Worm (Caenorhabditis elegans) whole organism, L4 larva: ENCODE measurements around the gene F54D5.3.

Source experiments
- R02D3.7 ChIP-seq: fragments of 150-350 bp; sonication (generic microtip); optimal IDR thresholded peaks from 3 replicates; lab custom pipeline; 2014; ENCODE audit warnings: missing biosample characterization, missing genetic modification characterization
- Y105C5A.15 ChIP-seq: fragments of 200-800 bp; sonication (Bioruptor generic); IDR thresholded peaks from 2 replicates; pipeline ENCODE4 v1.3.6; 2022; ENCODE audit warnings: missing genetic modification characterization, missing compliant biosample characterization
- Y48G9A.11 ChIP-seq: fragments of 200-800 bp; sonication (Bioruptor generic); IDR thresholded peaks from 2 replicates; pipeline ENCODE4 v1.3.6; 2022; ENCODE audit warnings: missing genetic modification reagents, missing genetic modification characterization, missing compliant biosample characterization
- Y75B8A.6 ChIP-seq: fragments of 200-800 bp; sonication (Bioruptor generic); IDR thresholded peaks from 2 replicates; pipeline ENCODE4 v1.3.6; 2022; ENCODE audit warnings: missing genetic modification reagents, missing genetic modification characterization, missing compliant biosample characterization
- ZK337.2 ChIP-seq: fragments of 200-800 bp; sonication (Bioruptor generic); IDR thresholded peaks from 2 replicates; pipeline ENCODE4 v1.3.6; 2022; ENCODE audit warnings: missing genetic modification reagents, missing genetic modification characterization, missing compliant biosample characterization
- ceh-44 ChIP-seq: fragments of 200-800 bp; sonication (Bioruptor generic); IDR thresholded peaks from 2 replicates; pipeline ENCODE4 v1.3.6; 2022; ENCODE audit warnings: missing genetic modification reagents, missing genetic modification characterization, missing compliant biosample characterization
- ceh-62 ChIP-seq: sonication (generic microtip); optimal IDR thresholded peaks from 2 replicates; lab custom pipeline; 2017; ENCODE audit warnings: missing biosample characterization, missing genetic modification characterization
- daf-12 ChIP-seq: fragments of 150-350 bp; optimal IDR thresholded peaks from 2 replicates; lab custom pipeline; 2014; ENCODE audit warnings: missing biosample characterization, missing genetic modification reagents, missing genetic modification characterization
- daf-16 ChIP-seq, 3 experiments: sonication (generic microtip); optimal IDR thresholded peaks; 2 replicates each; lab custom pipeline; 2016 to 2017; ENCODE audit warnings: missing genetic modification characterization in 3 of 3, missing genetic modification reagents in 3 of 3, mild to moderate bottlenecking in 2 of 3, missing compliant biosample characterization in 2 of 3, missing biosample characterization in 1 of 3, moderate library complexity in 1 of 3
- daf-8 ChIP-seq: fragments of 200-800 bp; sonication (Bioruptor generic); IDR thresholded peaks from 2 replicates; pipeline ENCODE4 v1.3.6; 2022; ENCODE audit warnings: missing genetic modification characterization, missing compliant biosample characterization
- dmd-8 ChIP-seq: fragments of 200-800 bp; sonication (Bioruptor generic); IDR thresholded peaks from 2 replicates; pipeline ENCODE4 v1.3.6; 2022; ENCODE audit warnings: missing genetic modification characterization, missing compliant biosample characterization
- dmd-9 ChIP-seq: fragments of 200-800 bp; sonication (Bioruptor generic); IDR thresholded peaks from 2 replicates; pipeline ENCODE4 v1.3.6; 2022; ENCODE audit warnings: missing genetic modification reagents, missing genetic modification characterization, missing compliant biosample characterization
- duxl-1 ChIP-seq: sonication (generic microtip); optimal IDR thresholded peaks from 2 replicates; lab custom pipeline; 2016; ENCODE audit warnings: mild to moderate bottlenecking, missing genetic modification characterization, moderate library complexity, missing compliant biosample characterization; ENCODE audit not compliant: poor library complexity
- egl-43 ChIP-seq: fragments of 200-800 bp; sonication (Bioruptor generic); IDR thresholded peaks from 2 replicates; pipeline ENCODE4 v1.3.6; 2022; ENCODE audit warnings: missing genetic modification reagents, missing genetic modification characterization, missing compliant biosample characterization
- fkh-10 ChIP-seq: fragments of 150-350 bp; optimal IDR thresholded peaks from 2 replicates; lab custom pipeline; 2014; ENCODE audit warnings: missing biosample characterization, missing genetic modification reagents, missing genetic modification characterization
- fos-1 ChIP-seq: fragments of 150-350 bp; optimal IDR thresholded peaks from 2 replicates; lab custom pipeline; 2014; ENCODE audit warnings: missing biosample characterization, missing genetic modification characterization
- gei-8 ChIP-seq: fragments of 200-800 bp; sonication (Bioruptor generic); optimal IDR thresholded peaks from 2 replicates; lab custom pipeline; 2018; ENCODE audit warnings: mild to moderate bottlenecking, missing genetic modification characterization, missing compliant biosample characterization
- hif-1 ChIP-seq, 2 experiments: sonication (generic microtip); optimal IDR thresholded peaks; 2 replicates each; lab custom pipeline; 2016 to 2017; ENCODE audit warnings: missing compliant biosample characterization in 2 of 2, missing genetic modification characterization in 2 of 2, missing genetic modification reagents in 2 of 2, missing genotype in 2 of 2, mild to moderate bottlenecking in 1 of 2
- hlh-11 ChIP-seq: fragments of 200-800 bp; sonication (Bioruptor generic); optimal IDR thresholded peaks from 2 replicates; lab custom pipeline; 2018; ENCODE audit warnings: mild to moderate bottlenecking, missing genetic modification characterization, missing compliant biosample characterization
- hlh-30 ChIP-seq: sonication (generic microtip); optimal IDR thresholded peaks from 2 replicates; lab custom pipeline; 2017; ENCODE audit warnings: antibody characterized with exemption, mild to moderate bottlenecking, missing genetic modification characterization, missing compliant biosample characterization; ENCODE audit not compliant: insufficient read depth
- hmg-1.1 ChIP-seq: fragments of 200-800 bp; sonication (Bioruptor generic); IDR thresholded peaks from 2 replicates; pipeline ENCODE4 v1.3.6; 2022; ENCODE audit warnings: missing genetic modification reagents, missing genetic modification characterization, missing compliant biosample characterization
- jun-1 ChIP-seq: fragments of 150-350 bp; optimal IDR thresholded peaks from 2 replicates; lab custom pipeline; 2014; ENCODE audit warnings: missing biosample characterization, missing genetic modification reagents, missing genetic modification characterization
- lin-29 ChIP-seq: fragments of 200-800 bp; sonication (Bioruptor generic); IDR thresholded peaks from 2 replicates; pipeline ENCODE4 v1.3.6; 2022; ENCODE audit warnings: missing genetic modification reagents, missing genetic modification characterization, missing compliant biosample characterization
- lin-38 ChIP-seq: fragments of 200-800 bp; sonication (Bioruptor generic); IDR thresholded peaks from 2 replicates; pipeline ENCODE4 v1.3.6; 2022; ENCODE audit warnings: missing genetic modification reagents, missing genetic modification characterization, missing compliant biosample characterization
- mdl-1 ChIP-seq, 2 experiments: fragments of 150-350 bp in 1 of 2; sonication (generic microtip) in 1 of 2; optimal IDR thresholded peaks; 2 replicates each; lab custom pipeline; 2014 to 2017; ENCODE audit warnings: missing biosample characterization in 2 of 2, missing genetic modification characterization in 2 of 2
- mep-1 ChIP-seq: fragments of 150-350 bp; sonication (generic microtip); optimal IDR thresholded peaks from 3 replicates; lab custom pipeline; 2014; ENCODE audit warnings: missing biosample characterization, missing genetic modification characterization
- mes-2 ChIP-seq: sonication (generic microtip); optimal IDR thresholded peaks from 2 replicates; lab custom pipeline; 2016; ENCODE audit warnings: missing genotype, mild to moderate bottlenecking, missing genetic modification characterization, missing compliant biosample characterization; ENCODE audit not compliant: poor library complexity, severe bottlenecking
- mxl-3 ChIP-seq: fragments of 200-800 bp; sonication (Bioruptor generic); optimal IDR thresholded peaks from 2 replicates; lab custom pipeline; 2018; ENCODE audit warnings: mild to moderate bottlenecking, missing genetic modification characterization, missing compliant biosample characterization
- nhr-11 ChIP-seq: fragments of 150-350 bp; optimal IDR thresholded peaks from 2 replicates; lab custom pipeline; 2014; ENCODE audit warnings: missing biosample characterization, missing genetic modification characterization
- nhr-111 ChIP-seq: fragments of 200-800 bp; sonication (Bioruptor generic); optimal IDR thresholded peaks from 2 replicates; lab custom pipeline; 2018; ENCODE audit warnings: mild to moderate bottlenecking, missing genetic modification characterization, missing compliant biosample characterization
- nhr-237 ChIP-seq: sonication (generic microtip); optimal IDR thresholded peaks from 2 replicates; lab custom pipeline; 2017; ENCODE audit warnings: missing biosample characterization, missing genetic modification characterization
- nhr-25 ChIP-seq: sonication (generic microtip); optimal IDR thresholded peaks from 2 replicates; lab custom pipeline; 2017; ENCODE audit warnings: missing genetic modification characterization, mild to moderate bottlenecking, missing compliant biosample characterization, antibody characterized with exemption, moderate library complexity, borderline replicate concordance; ENCODE audit not compliant: insufficient read depth
- nhr-28 ChIP-seq: fragments of 150-350 bp; optimal IDR thresholded peaks from 2 replicates; lab custom pipeline; 2014; ENCODE audit warnings: missing biosample characterization, missing genetic modification characterization
- nhr-41 ChIP-seq: fragments of 200-800 bp; sonication (Bioruptor generic); IDR thresholded peaks from 2 replicates; pipeline ENCODE4 v1.3.6; 2022; ENCODE audit warnings: missing genetic modification reagents, missing genetic modification characterization, missing compliant biosample characterization
- pha-4 ChIP-seq, 2 experiments: fragments of 150-350 bp in 1 of 2; fragments of 200-800 bp in 1 of 2; sonication (Bioruptor generic) in 1 of 2; IDR thresholded peaks in 1 of 2; optimal IDR thresholded peaks in 1 of 2; 2 replicates each; pipeline versions ENCODE4 v1.3.6 to Lab custom; 2014 to 2022; ENCODE audit warnings: missing genetic modification characterization in 2 of 2, missing genetic modification reagents in 2 of 2, missing biosample characterization in 1 of 2, missing compliant biosample characterization in 1 of 2
- saeg-2 ChIP-seq: fragments of 200-800 bp; sonication (Bioruptor generic); IDR thresholded peaks from 2 replicates; pipeline ENCODE4 v1.3.6; 2022; ENCODE audit warnings: missing genetic modification reagents, missing genetic modification characterization, missing compliant biosample characterization
- set-16 ChIP-seq: fragments of 200-800 bp; sonication (Bioruptor generic); IDR thresholded peaks from 2 replicates; pipeline ENCODE4 v1.3.6; 2022; ENCODE audit warnings: missing genetic modification reagents, missing genetic modification characterization, missing compliant biosample characterization
- skn-1 ChIP-seq: fragments of 150-350 bp; optimal IDR thresholded peaks from 2 replicates; lab custom pipeline; 2014; ENCODE audit warnings: missing biosample characterization, missing genetic modification characterization
- snpc-1.2 ChIP-seq: fragments of 200-800 bp; sonication (Bioruptor generic); IDR thresholded peaks from 2 replicates; pipeline ENCODE4 v1.3.6; 2022; ENCODE audit warnings: missing genetic modification reagents, missing genetic modification characterization, missing compliant biosample characterization
- tag-97 ChIP-seq: fragments of 200-800 bp; sonication (Bioruptor generic); IDR thresholded peaks from 2 replicates; pipeline ENCODE4 v1.3.6; 2022; ENCODE audit warnings: missing genetic modification characterization, missing compliant biosample characterization
- tra-1 ChIP-seq: fragments of 200-800 bp; sonication (Bioruptor generic); IDR thresholded peaks from 2 replicates; pipeline ENCODE4 v1.3.6; 2022; ENCODE audit warnings: missing genetic modification reagents, missing genetic modification characterization, missing compliant biosample characterization
- unc-62 ChIP-seq, 3 experiments: fragments of 150-350 bp in 1 of 3; sonication (generic microtip); optimal IDR thresholded peaks in 2 of 3; peaks in 1 of 3; 1 replicate in 1 of 3; 2 replicates in 2 of 3; lab custom pipeline; 2014 to 2017; ENCODE audit warnings: missing biosample characterization in 3 of 3, missing genetic modification characterization in 3 of 3, missing genetic modification reagents in 3 of 3, missing genotype in 1 of 3
- vab-7 ChIP-seq: fragments of 200-800 bp; sonication (Bioruptor generic); IDR thresholded peaks from 2 replicates; pipeline ENCODE4 v1.3.6; 2022; ENCODE audit warnings: missing genetic modification reagents, missing genetic modification characterization, missing compliant biosample characterization
- zip-2 ChIP-seq: fragments of 150-350 bp; optimal IDR thresholded peaks from 2 replicates; lab custom pipeline; 2014; ENCODE audit warnings: missing biosample characterization, missing genetic modification characterization
- ztf-11 ChIP-seq: fragments of 150-350 bp; optimal IDR thresholded peaks from 2 replicates; lab custom pipeline; 2014; ENCODE audit warnings: missing biosample characterization, missing genetic modification characterization

F54D5.3 gene

DNA sequence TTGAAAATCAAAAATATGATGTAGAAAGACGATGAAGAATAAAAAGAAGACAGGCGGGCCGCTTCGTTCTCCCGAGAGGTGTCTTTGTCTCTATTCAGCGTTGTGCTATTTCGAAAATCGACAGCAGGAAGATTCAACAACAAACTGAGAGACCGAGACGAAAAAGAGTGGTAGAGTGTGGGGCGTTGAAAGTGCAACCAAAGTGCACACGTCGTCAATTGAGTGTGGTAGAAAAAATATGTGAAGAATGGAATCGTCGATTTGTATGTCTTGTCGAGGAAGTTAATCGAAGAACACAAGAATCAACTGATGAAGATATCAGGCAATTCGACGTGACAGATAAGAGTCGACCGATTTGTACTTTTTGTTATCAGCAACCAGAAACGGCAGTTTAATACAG is 47.6 kb downstream of the F54D5.3 start (continued):
- TF ChIP-seq mep-1 (tag; lab: Kevin White, UChicago) (peak; percentile 72), unc-62 (GFP tag; optimal IDR thresholded peaks at IDR 0.05 in 1 of 2; lab: Kevin White, UChicago) (peak in 1 of 2 experiments; percentile 57), unc-62 (tag; optimal IDR thresholded peaks at IDR 0.05; lab: Kevin White, UChicago) (peak; percentile 28), fos-1 (tag; lab: Kevin White, UChicago) (no peak), jun-1 (tag; lab: Kevin White, UChicago) (peak; percentile 20), nhr-28 (tag; lab: Kevin White, UChicago) (peak; percentile 94), zip-2 (tag; lab: Kevin White, UChicago) (no peak)

DNA sequence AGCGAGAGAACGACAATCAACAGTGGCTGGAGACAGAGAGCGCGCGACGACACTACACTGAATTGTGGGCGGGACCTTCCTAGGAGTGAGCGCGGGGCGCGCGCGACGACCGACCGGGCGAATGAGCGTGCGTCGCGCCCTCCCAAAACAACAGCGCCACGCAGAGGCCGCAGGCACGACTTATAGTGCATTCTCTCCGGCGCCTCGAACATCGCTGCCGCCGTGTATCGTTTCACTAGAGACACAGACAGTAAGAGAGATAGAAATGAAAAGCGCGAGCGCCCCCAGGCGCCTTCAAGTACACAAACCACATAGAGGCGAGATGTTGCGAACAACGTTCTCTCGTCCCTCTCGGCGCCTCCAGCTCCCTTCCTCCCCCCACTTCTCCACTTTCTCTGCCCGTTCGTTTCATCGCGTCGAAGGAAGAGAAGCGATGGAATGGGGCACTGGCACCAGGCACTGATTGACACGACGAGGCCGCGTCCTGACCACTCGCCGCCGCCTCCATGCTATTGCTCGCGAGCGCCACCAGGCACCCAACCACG is 48.4 kb downstream of the F54D5.3 start:
- TF ChIP-seq fos-1 (tag; lab: Kevin White, UChicago) = no peak
- peak; percentile 94 for TF ChIP-seq hmg-1.1 (GFP tag; lab: Robert Waterston, UW)
- 0 out of 2 replicates have a peak, but pooled peaks have one; percentile 7 for TF ChIP-seq dmd-8 (GFP tag; lab: Robert Waterston, UW)
- no peak for TF ChIP-seq Y105C5A.15 (GFP tag; lab: Robert Waterston, UW)
- no peak for TF ChIP-seq dmd-9 (GFP tag; lab: Robert Waterston, UW)
- peak; percentile 93 for TF ChIP-seq mxl-3 (GFP tag; lab: Kevin White, UChicago)
- no peak for TF ChIP-seq daf-8 (GFP tag; lab: Robert Waterston, UW)
- TF ChIP-seq nhr-41 (GFP tag; lab: Robert Waterston, UW) = no peak
- TF ChIP-seq snpc-1.2 = peak; percentile 54; the same call in 1 of the 2 replicates
- peak; percentile 43 to 85 for TF ChIP-seq hif-1 (tag; optimal IDR thresholded peaks at IDR 0.05; lab: Kevin White, UChicago)
- TF ChIP-seq mdl-1 (tag; optimal IDR thresholded peaks at IDR 0.05; lab: Kevin White, UChicago) = peak; percentile 86 to 87
- TF ChIP-seq nhr-25 (tag; lab: Kevin White, UChicago) = peak; percentile 71
- no peak for TF ChIP-seq lin-29 (GFP tag; lab: Robert Waterston, UW)
- no peak for TF ChIP-seq skn-1 (tag; lab: Kevin White, UChicago)
- TF ChIP-seq mes-2 = peak; percentile 56
- TF ChIP-seq daf-12 (tag; lab: Kevin White, UChicago) = no peak
- TF ChIP-seq vab-7 (GFP tag; lab: Robert Waterston, UW) = peak; percentile 60; the same call in 1 of the 2 replicates
- no peak for TF ChIP-seq ceh-44 (GFP tag; lab: Robert Waterston, UW)
- TF ChIP-seq lin-38 (GFP tag; lab: Robert Waterston, UW) = peak; percentile 73
- no peak for TF ChIP-seq nhr-237 (tag; lab: Kevin White, UChicago)
- peak; percentile 24 for TF ChIP-seq gei-8 (GFP tag; lab: Kevin White, UChicago)
- 0 out of 2 replicates have a peak, but pooled peaks have one; percentile 7 for TF ChIP-seq tag-97 (GFP tag; lab: Robert Waterston, UW)
- TF ChIP-seq duxl-1 (tag; lab: Kevin White, UChicago) = peak; percentile 8
- peak; percentile 70 for TF ChIP-seq nhr-11
- no peak for TF ChIP-seq Y48G9A.11 (GFP tag; lab: Robert Waterston, UW)
- peak; percentile 44 for TF ChIP-seq jun-1 (tag; lab: Kevin White, UChicago)
- TF ChIP-seq daf-16 (GFP tag; optimal IDR thresholded peaks at IDR 0.05; lab: Kevin White, UChicago) = peak; percentile 37 to 82
- TF ChIP-seq daf-16 (tag; optimal IDR thresholded peaks at IDR 0.05; lab: Kevin White, UChicago) = peak; percentile 43
- peak; percentile 97 for TF ChIP-seq hlh-11 (tag; lab: Kevin White, UChicago)
- peak; percentile 99 for TF ChIP-seq set-16 (GFP tag; lab: Robert Waterston, UW)
- TF ChIP-seq saeg-2 = peak; percentile 63; the same call in 1 of the 2 replicates
- peak; percentile 88 for TF ChIP-seq hlh-30 (tag; lab: Kevin White, UChicago)
- TF ChIP-seq nhr-111 = no peak
- TF ChIP-seq Y75B8A.6 (GFP tag; lab: Robert Waterston, UW) = no peak
- TF ChIP-seq pha-4 (GFP tag; IDR thresholded peaks at IDR 0.05; lab: Robert Waterston, UW) = peak; percentile 90
- TF ChIP-seq pha-4 (tag; optimal IDR thresholded peaks at IDR 0.05; lab: Kevin White, UChicago) = peak; percentile 26
- TF ChIP-seq egl-43 = peak; percentile 84
- peak; percentile 86 for TF ChIP-seq tra-1 (GFP tag; lab: Robert Waterston, UW)
- no peak for TF ChIP-seq ZK337.2 (GFP tag; lab: Robert Waterston, UW)
- no peak for TF ChIP-seq ceh-62 (tag; lab: Kevin White, UChicago)
- TF ChIP-seq R02D3.7 (tag; lab: Kevin White, UChicago) = no peak
- peak; percentile 21 for TF ChIP-seq fkh-10 (GFP tag; lab: Kevin White, UChicago)
- TF ChIP-seq ztf-11 (tag; lab: Kevin White, UChicago) = no peak
